Worm (Caenorhabditis elegans): ENCODE measurements around the gene C02B8.3.

DNA sequence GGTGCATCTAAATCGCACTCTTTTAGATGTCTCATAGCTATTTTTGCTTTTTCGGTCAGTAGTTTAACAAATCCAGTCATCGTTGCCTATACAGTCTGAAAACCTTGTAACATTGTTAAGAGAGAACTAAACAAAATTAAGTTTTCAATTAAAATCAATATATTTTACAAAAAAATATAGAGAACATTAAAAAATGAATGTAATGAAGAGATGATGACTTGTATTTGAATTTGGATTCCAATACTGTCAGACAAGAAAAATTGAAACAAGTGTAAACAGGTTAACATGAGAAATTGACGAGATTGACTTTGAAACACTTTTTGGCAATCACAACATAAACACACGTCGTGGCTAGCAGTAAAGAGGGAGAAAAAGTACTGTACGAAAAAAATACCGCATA lies 45.8 kb downstream of the C02B8.3 start, which contains the start of gene C17H11.5:
- TF ChIP-seq K12H6.12 (tag; optimal IDR thresholded peaks at IDR 0.05): no peak
- TF ChIP-seq hlh-26 (GFP tag; conservative IDR thresholded peaks at IDR 0.05): no peak

Data from whole organism, young adult.